Fruit fly (Drosophila melanogaster): ENCODE results near the gene CG11444.

Gene CG11444

DNA sequence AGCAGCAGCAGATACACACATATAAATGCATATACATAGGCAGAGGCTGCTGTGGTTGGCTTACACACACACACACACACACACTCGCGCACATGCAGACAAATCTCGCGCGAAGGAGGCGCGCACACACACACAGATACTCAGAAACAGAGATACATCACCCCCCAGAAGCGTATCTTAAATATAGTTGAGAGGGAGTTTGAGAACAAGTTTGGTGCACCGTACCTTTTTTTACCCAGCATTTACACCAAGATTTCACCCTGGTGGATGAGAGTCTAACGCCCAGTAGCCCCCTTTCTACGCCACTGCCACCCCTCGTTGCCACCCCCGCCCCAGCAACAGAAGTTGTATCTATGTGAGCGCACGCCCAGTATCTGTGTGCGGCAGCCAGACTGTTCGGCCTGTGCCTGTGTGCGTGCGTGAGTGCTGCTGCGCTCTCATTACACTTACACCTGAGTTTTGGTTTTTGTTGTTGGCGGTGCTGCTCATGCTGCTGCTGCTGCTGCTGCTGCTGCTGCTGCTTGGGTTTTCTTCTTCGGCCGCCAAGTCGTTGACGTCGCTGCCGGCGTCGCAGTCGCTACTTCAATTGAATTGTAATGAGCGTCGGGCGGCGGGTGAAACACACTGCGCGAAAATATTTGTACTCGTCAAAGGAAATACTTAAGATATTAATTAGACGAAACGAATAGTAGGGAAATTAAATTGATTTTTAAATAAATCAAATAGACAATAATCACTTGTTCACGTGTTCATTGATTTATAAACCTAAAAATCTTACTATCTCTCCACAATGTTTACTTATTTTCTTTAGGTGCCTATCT lies 36.0 kb upstream of the CG11444 start (continued):
- no peak for TF ChIP-seq maf-S (GFP tag; optimal IDR thresholded peaks at IDR 0.05)
- no peak for TF ChIP-seq cad (GFP tag; optimal IDR thresholded peaks at IDR 0.05)
- TF ChIP-seq gce (GFP tag; IDR thresholded peaks at IDR 0.05), result peak; percentile 88
- TF ChIP-seq az2 (GFP tag; optimal IDR thresholded peaks at IDR 0.05), result peak; percentile 81
- TF ChIP-seq kni (GFP tag; optimal IDR thresholded peaks at IDR 0.05), result peak; percentile 4
- peak; percentile 75 for TF ChIP-seq CG2875 (GFP tag; optimal IDR thresholded peaks at IDR 0.05)
- no peak for TF ChIP-seq CG4282 (GFP tag; optimal IDR thresholded peaks at IDR 0.05)
- TF ChIP-seq Dll (GFP tag; IDR thresholded peaks at IDR 0.05; ENCODE audit: partially characterized antibody), result no peak
- peak; percentile 74 for TF ChIP-seq grau (tag; optimal IDR thresholded peaks at IDR 0.05)
- TF ChIP-seq PHDP (tag; optimal IDR thresholded peaks at IDR 0.05), result peak; percentile 70
- peak; percentile 69 for TF ChIP-seq chn (GFP tag; optimal IDR thresholded peaks at IDR 0.05)
- peak; percentile 48 for TF ChIP-seq Side (GFP tag; optimal IDR thresholded peaks at IDR 0.05)
- peak; percentile 42 for TF ChIP-seq CG31388 (GFP tag; optimal IDR thresholded peaks at IDR 0.05)
- peak; percentile 93 for TF ChIP-seq CG10366 (GFP tag; IDR thresholded peaks at IDR 0.05)
- TF ChIP-seq nom (GFP tag; optimal IDR thresholded peaks at IDR 0.05), result peak; percentile 67
- no peak for TF ChIP-seq corto (GFP tag; optimal IDR thresholded peaks at IDR 0.05)
- TF ChIP-seq pros (GFP tag; optimal IDR thresholded peaks at IDR 0.05), result peak; percentile 70
- TF ChIP-seq ab (GFP tag; optimal IDR thresholded peaks at IDR 0.05), result peak; percentile 29
- peak; percentile 91 for TF ChIP-seq CG8765 (GFP tag; IDR thresholded peaks at IDR 0.05)
- TF ChIP-seq chm (GFP tag; IDR thresholded peaks at IDR 0.05), result peak; percentile 95
- peak; percentile 14 for TF ChIP-seq CG8290 (GFP tag; optimal IDR thresholded peaks at IDR 0.05)
- TF ChIP-seq CG8290 (tag; optimal IDR thresholded peaks at IDR 0.05), result peak in 1 of 2 experiments; percentile 96
- peak; percentile 79 for TF ChIP-seq bowl (GFP tag; IDR thresholded peaks at IDR 0.05)
- no peak for TF ChIP-seq zfh2 (GFP tag; optimal IDR thresholded peaks at IDR 0.05)
- TF ChIP-seq HmgZ (tag; optimal IDR thresholded peaks at IDR 0.05), result peak; percentile 70
- peak; percentile 80 for TF ChIP-seq CG4424 (GFP tag; optimal IDR thresholded peaks at IDR 0.05)
- TF ChIP-seq zen (tag; optimal IDR thresholded peaks at IDR 0.05), result peak; percentile 50
- TF ChIP-seq CG10209 (GFP tag; optimal IDR thresholded peaks at IDR 0.05), result peak; percentile 85
- TF ChIP-seq CG4404 (GFP tag; IDR thresholded peaks at IDR 0.05), result peak; percentile 94
- peak; percentile 92 for TF ChIP-seq dan (GFP tag; IDR thresholded peaks at IDR 0.05)
- TF ChIP-seq gt (GFP tag; IDR thresholded peaks at IDR 0.05), result peak; percentile 78
- no peak for TF ChIP-seq Bgb (GFP tag; IDR thresholded peaks at IDR 0.05; ENCODE audit: partially characterized antibody)
- TF ChIP-seq oc (tag; optimal IDR thresholded peaks at IDR 0.05), result peak; percentile 81
- TF ChIP-seq CG9817 (tag; optimal IDR thresholded peaks at IDR 0.05), result peak; percentile 69
- TF ChIP-seq Atf3 (GFP tag; optimal IDR thresholded peaks at IDR 0.05), result peak; percentile 25
- peak; percentile 92 for TF ChIP-seq dysf (GFP tag; IDR thresholded peaks at IDR 0.05)
- peak in 1 of 2 experiments; percentile 59 for TF ChIP-seq chif (GFP tag; optimal IDR thresholded peaks at IDR 0.05)
- TF ChIP-seq wor (GFP tag; IDR thresholded peaks at IDR 0.05), result peak; percentile 83
- peak; percentile 85 for TF ChIP-seq Xbp1 (GFP tag; optimal IDR thresholded peaks at IDR 0.05)
- peak; percentile 56; the same call in 1 of the 2 replicates for TF ChIP-seq toy (GFP tag; IDR thresholded peaks at IDR 0.05)
- TF ChIP-seq yki (optimal IDR thresholded peaks at IDR 0.05), result no peak
- TF ChIP-seq nmo (GFP tag; optimal IDR thresholded peaks at IDR 0.05), result peak; percentile 80
- TF ChIP-seq lmd (GFP tag; IDR thresholded peaks at IDR 0.05), result peak; percentile 92
- TF ChIP-seq Optix (GFP tag; IDR thresholded peaks at IDR 0.05), result peak; percentile 95
- TF ChIP-seq Usf (GFP tag; optimal IDR thresholded peaks at IDR 0.05), result peak; percentile 89
- TF ChIP-seq Lim3 (GFP tag; IDR thresholded peaks at IDR 0.05), result peak; percentile 51; the same call in 1 of the 2 replicates
- peak; percentile 88 for TF ChIP-seq crol (GFP tag; IDR thresholded peaks at IDR 0.05)
- TF ChIP-seq Neu2 (GFP tag; optimal IDR thresholded peaks at IDR 0.05; ENCODE audit: borderline replicate concordance), result no peak
- peak; percentile 83 for TF ChIP-seq CG12942 (GFP tag; optimal IDR thresholded peaks at IDR 0.05)
- peak; percentile 52 for TF ChIP-seq mam (GFP tag; optimal IDR thresholded peaks at IDR 0.05)

All from whole organism, embryonic.